Worm (Caenorhabditis elegans) whole organism, L1 larva: Measurements from ENCODE around the gene sdz-33.

Experiments used
- Y116A8C.19 ChIP-seq: sonication (generic microtip); optimal IDR thresholded peaks from 2 replicates; lab custom pipeline; 2016; ENCODE audit warnings: missing compliant biosample characterization, missing genetic modification characterization, borderline replicate concordance
- blmp-1 ChIP-seq: fragments of 150-350 bp; optimal IDR thresholded peaks from 2 replicates; lab custom pipeline; 2014; ENCODE audit warnings: missing biosample characterization, missing genetic modification characterization
- ceh-82 ChIP-seq, 3 experiments: fragments of 150-350 bp in 1 of 3; sonication (generic microtip) in 2 of 3; optimal IDR thresholded peaks; 2 replicates each; lab custom pipeline; 2014 to 2017; ENCODE audit warnings: missing biosample characterization in 3 of 3, missing genetic modification characterization in 3 of 3
- egl-13 ChIP-seq: sonication (generic microtip); optimal IDR thresholded peaks from 2 replicates; lab custom pipeline; 2016; ENCODE audit warnings: missing genotype, missing genetic modification reagents, missing genetic modification characterization, missing compliant biosample characterization
- fos-1 ChIP-seq: fragments of 150-350 bp; optimal IDR thresholded peaks from 2 replicates; lab custom pipeline; 2014; ENCODE audit warnings: missing biosample characterization, missing genetic modification characterization
- grh-1 ChIP-seq: fragments of 200-800 bp; sonication (Bioruptor generic); IDR thresholded peaks from 2 replicates; pipeline ENCODE4 v1.3.6; 2022; ENCODE audit warnings: missing genetic modification reagents, missing genetic modification characterization, missing compliant biosample characterization
- mep-1 ChIP-seq: fragments of 150-350 bp; optimal IDR thresholded peaks from 2 replicates; lab custom pipeline; 2014; ENCODE audit warnings: missing biosample characterization, missing genetic modification characterization
- nhr-12 ChIP-seq: sonication (generic microtip); optimal IDR thresholded peaks from 2 replicates; lab custom pipeline; 2017; ENCODE audit warnings: missing biosample characterization, missing genetic modification characterization
- nhr-28 ChIP-seq: fragments of 150-350 bp; optimal IDR thresholded peaks from 2 replicates; lab custom pipeline; 2014; ENCODE audit warnings: missing biosample characterization, missing genetic modification characterization
- skn-1 ChIP-seq: fragments of 150-350 bp; optimal IDR thresholded peaks from 2 replicates; lab custom pipeline; 2014; ENCODE audit warnings: missing biosample characterization, missing genetic modification characterization
- unc-130 ChIP-seq: fragments of 150-350 bp; optimal IDR thresholded peaks from 2 replicates; lab custom pipeline; 2017; ENCODE audit warnings: missing biosample characterization, missing genetic modification characterization, inconsistent platforms
- unc-86 ChIP-seq: sonication (generic microtip); optimal IDR thresholded peaks from 2 replicates; lab custom pipeline; 2016; ENCODE audit warnings: missing genetic modification characterization, missing compliant biosample characterization

DNA sequence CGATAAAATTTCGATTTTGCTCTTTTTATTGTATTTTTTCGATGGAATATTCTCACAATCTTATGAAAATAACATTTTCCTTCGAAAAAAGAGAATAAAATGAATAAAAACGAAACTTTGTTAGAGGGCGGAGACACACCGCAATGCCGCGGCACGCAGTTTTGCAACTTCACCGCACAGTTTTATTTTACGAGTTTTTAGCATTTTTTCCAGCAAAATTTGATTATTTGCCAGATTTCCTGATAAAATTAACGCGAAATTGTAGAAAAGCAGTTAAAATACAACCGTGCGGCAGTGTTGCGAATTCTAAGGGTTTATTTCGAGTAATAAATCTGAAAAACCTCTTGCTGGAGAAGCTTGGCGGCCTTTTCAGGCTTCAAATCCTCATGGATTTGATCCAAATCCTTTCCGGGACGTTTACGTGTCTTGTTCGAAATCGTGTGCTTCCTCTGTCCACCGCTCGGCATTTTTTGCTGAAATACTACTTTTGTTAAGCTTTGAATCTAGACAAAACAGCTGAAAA lies 11.0 kb downstream of the sdz-33 start, which contains the start of gene znf-593:
- TF ChIP-seq nhr-12 (tag; lab: Kevin White, UChicago) (no peak), Y116A8C.19 (tag; lab: Kevin White, UChicago) (no peak), unc-130 (tag; lab: Kevin White, UChicago) (no peak), skn-1 (tag; lab: Kevin White, UChicago) (no peak), egl-13 (tag; lab: Kevin White, UChicago) (no peak), unc-86 (tag; lab: Kevin White, UChicago) (no peak), ceh-82 (tag; optimal IDR thresholded peaks at IDR 0.05; lab: Kevin White, UChicago) (no peak), nhr-28 (tag; lab: Kevin White, UChicago) (no peak), fos-1 (tag; lab: Kevin White, UChicago) (no peak), grh-1 (GFP tag; lab: Robert Waterston, UW) (no peak), blmp-1 (no peak), mep-1 (tag; lab: Kevin White, UChicago) (no peak)
